Fruit fly (Drosophila melanogaster): ENCODE measurements around the gene CG12099.

Gene CG12099

DNA sequence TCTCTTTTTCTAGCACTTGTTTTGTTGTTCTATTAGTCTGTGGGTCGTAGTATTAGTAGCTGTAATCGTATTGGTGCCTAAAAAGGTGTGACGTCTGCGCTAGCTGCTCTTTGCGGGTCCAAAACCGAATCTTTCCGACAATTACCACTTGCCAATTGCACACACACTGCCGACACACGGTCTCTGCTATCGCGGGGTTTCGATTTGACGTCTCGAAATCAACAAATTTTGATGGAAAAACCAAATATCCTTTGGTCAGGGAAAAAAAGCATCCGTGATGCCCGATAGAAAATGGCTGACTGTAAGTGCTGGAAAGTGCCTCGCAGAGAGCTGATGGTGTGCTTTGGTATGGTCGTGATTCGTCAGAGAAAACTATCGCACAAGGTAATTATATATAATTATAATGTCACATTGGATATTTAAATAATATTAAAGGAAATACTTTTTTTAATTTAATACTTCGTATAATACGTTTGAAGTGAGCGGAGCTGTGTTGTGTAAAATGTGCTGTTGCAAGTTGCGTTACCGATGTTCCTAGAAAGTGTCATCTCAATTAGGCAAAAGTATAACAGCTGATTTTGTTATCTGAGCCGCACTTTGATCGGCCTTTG lies at the start of gene CG12099, which contains the start of gene Pex10:
Gene CG12099, minus strand, starts transcription at position 307 of the 611 bp plus-strand sequence.
Gene Pex10, plus strand, starts transcription at position 51 of the 611 bp plus-strand sequence.
- TF ChIP-seq CG18262 (tag; optimal IDR thresholded peaks at IDR 0.05) = peak; percentile 85
- peak; percentile 69 for TF ChIP-seq CHES-1-like (GFP tag; optimal IDR thresholded peaks at IDR 0.05)
- TF ChIP-seq CG4328 (GFP tag; optimal IDR thresholded peaks at IDR 0.05) = peak; percentile 76
- peak; percentile 83 for TF ChIP-seq Mad (GFP tag; optimal IDR thresholded peaks at IDR 0.05)
- peak; percentile 85 for TF ChIP-seq Opbp (GFP tag; IDR thresholded peaks at IDR 0.05; ENCODE audit: partially characterized antibody)
- no peak for TF ChIP-seq CG4282 (GFP tag; optimal IDR thresholded peaks at IDR 0.05)
- TF ChIP-seq chn (GFP tag; optimal IDR thresholded peaks at IDR 0.05) = peak; percentile 81
- TF ChIP-seq Aef1 (GFP tag; IDR thresholded peaks at IDR 0.05) = peak; percentile 91
- peak; percentile 88 for TF ChIP-seq CG12155 (GFP tag; optimal IDR thresholded peaks at IDR 0.05)
- TF ChIP-seq gfzf (GFP tag; optimal IDR thresholded peaks at IDR 0.05) = no peak
- peak; percentile 76 for TF ChIP-seq CG7987 (GFP tag; optimal IDR thresholded peaks at IDR 0.05)
- TF ChIP-seq Hey (tag; optimal IDR thresholded peaks at IDR 0.05) = no peak
- TF ChIP-seq ro (GFP tag; IDR thresholded peaks at IDR 0.05) = peak; percentile 51
- peak; percentile 95 for TF ChIP-seq CG4404 (GFP tag; IDR thresholded peaks at IDR 0.05)
- peak; percentile 45 for TF ChIP-seq CG17802 (tag; optimal IDR thresholded peaks at IDR 0.05)
- no peak for TF ChIP-seq yki (optimal IDR thresholded peaks at IDR 0.05)
- peak; percentile 90 for TF ChIP-seq CG8290 (GFP tag; optimal IDR thresholded peaks at IDR 0.05)
- peak in 1 of 2 experiments; percentile 74 for TF ChIP-seq CG8290 (tag; optimal IDR thresholded peaks at IDR 0.05)
- TF ChIP-seq HmgZ (tag; optimal IDR thresholded peaks at IDR 0.05) = peak; percentile 84
- TF ChIP-seq sqz (GFP tag; optimal IDR thresholded peaks at IDR 0.05) = no peak
- TF ChIP-seq lov (optimal IDR thresholded peaks at IDR 0.05) = no peak
- TF ChIP-seq lov (GFP tag; IDR thresholded peaks at IDR 0.05) = peak; percentile 87
- peak; percentile 88 for TF ChIP-seq CG8924 (tag; optimal IDR thresholded peaks at IDR 0.05)
- TF ChIP-seq CG15011 (GFP tag; optimal IDR thresholded peaks at IDR 0.05) = no peak
- peak; percentile 85 for TF ChIP-seq peb (GFP tag; IDR thresholded peaks at IDR 0.05)
- peak; percentile 84 for TF ChIP-seq Meics (GFP tag; optimal IDR thresholded peaks at IDR 0.05)
- TF ChIP-seq H2.0 (GFP tag; IDR thresholded peaks at IDR 0.05) = peak; percentile 91
- peak; percentile 92 for TF ChIP-seq CG13424 (tag; optimal IDR thresholded peaks at IDR 0.05)
- TF ChIP-seq CG14050 (GFP tag; IDR thresholded peaks at IDR 0.05) = peak; percentile 84
- peak; percentile 98 for TF ChIP-seq CG9932 (GFP tag; IDR thresholded peaks at IDR 0.05)
- peak; percentile 78 for TF ChIP-seq BtbVII (GFP tag; optimal IDR thresholded peaks at IDR 0.05)
- TF ChIP-seq CG8281 (tag; optimal IDR thresholded peaks at IDR 0.05) = no peak
- TF ChIP-seq CG9437 (GFP tag; optimal IDR thresholded peaks at IDR 0.05) = peak; percentile 83
- TF ChIP-seq CG14965 (GFP tag; optimal IDR thresholded peaks at IDR 0.05; ENCODE audit: borderline replicate concordance) = no peak
- TF ChIP-seq pfk (GFP tag; optimal IDR thresholded peaks at IDR 0.05) = peak; percentile 42
- TF ChIP-seq dmrt99B (tag; optimal IDR thresholded peaks at IDR 0.05) = no peak
- TF ChIP-seq Trl (optimal IDR thresholded peaks at IDR 0.05) = no peak
- TF ChIP-seq Trl (GFP tag; optimal IDR thresholded peaks at IDR 0.05) = peak; percentile 49
- peak; percentile 85 for TF ChIP-seq CG7839 (tag; optimal IDR thresholded peaks at IDR 0.05)
- peak; percentile 20 to 70 for TF ChIP-seq tll (GFP tag; optimal IDR thresholded peaks at IDR 0.05)
- peak; percentile 51 for TF ChIP-seq CG1529 (GFP tag; optimal IDR thresholded peaks at IDR 0.05)
- peak; percentile 82 for TF ChIP-seq Drgx (GFP tag; IDR thresholded peaks at IDR 0.05)
- peak; percentile 88 for TF ChIP-seq grau (tag; optimal IDR thresholded peaks at IDR 0.05)
- peak; percentile 91 for TF ChIP-seq CG32772 (GFP tag; IDR thresholded peaks at IDR 0.05)
- peak; percentile 61 for TF ChIP-seq CG16863 (GFP tag; optimal IDR thresholded peaks at IDR 0.05)
- no peak for TF ChIP-seq zf30C (GFP tag; optimal IDR thresholded peaks at IDR 0.05)
- peak; percentile 96 for TF ChIP-seq CG30403 (GFP tag; optimal IDR thresholded peaks at IDR 0.05)
- no peak for TF ChIP-seq Hr39 (optimal IDR thresholded peaks at IDR 0.05)
- peak; percentile 86 for TF ChIP-seq Nf-YC (tag; optimal IDR thresholded peaks at IDR 0.05)
- peak; percentile 81 for TF ChIP-seq CG4820 (GFP tag; optimal IDR thresholded peaks at IDR 0.05)
- TF ChIP-seq chif (GFP tag; optimal IDR thresholded peaks at IDR 0.05) = peak; percentile 30 to 66
- TF ChIP-seq ranshi (GFP tag; IDR thresholded peaks at IDR 0.05) = peak; percentile 91
